Worm (Caenorhabditis elegans) whole organism, L4/young adult: ENCODE data around the gene srx-9.

Experiments used
- W03F9.2 ChIP-seq: fragments of 150-350 bp; optimal IDR thresholded peaks from 2 replicates; lab custom pipeline; 2014; ENCODE audit warnings: missing biosample characterization, missing genetic modification characterization
- dao-5 ChIP-seq: sonication (generic microtip); optimal IDR thresholded peaks from 2 replicates; lab custom pipeline; 2016; ENCODE audit warnings: missing genotype, missing genetic modification characterization, moderate library complexity, missing compliant biosample characterization
- him-1 ChIP-seq: sonication (generic microtip); optimal IDR thresholded peaks from 2 replicates; lab custom pipeline; 2016; ENCODE audit warnings: missing genotype, missing genetic modification reagents, missing genetic modification characterization, missing compliant biosample characterization

DNA sequence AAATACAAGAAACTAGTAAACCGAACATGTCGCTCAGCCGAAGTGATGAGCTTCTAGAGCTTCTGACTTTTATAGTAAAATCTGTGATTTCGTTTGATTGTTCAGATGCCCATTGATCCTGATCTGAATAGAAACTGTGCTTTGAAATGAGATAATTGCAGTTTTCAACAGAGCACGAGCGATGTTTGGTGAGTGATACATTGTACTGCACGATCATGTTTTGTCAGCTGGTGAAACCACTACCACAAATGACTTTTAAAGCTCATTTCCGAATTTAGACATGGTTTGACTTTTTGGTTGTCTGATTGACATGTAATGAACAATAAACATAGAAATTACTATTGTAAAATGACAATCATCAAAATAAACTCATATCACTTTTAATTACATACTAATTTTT, 39.8 kb downstream of the srx-9 start, which contains the start of gene tag-293:
- TF ChIP-seq him-1 (tag; lab: Kevin White, UChicago) = no peak
- TF ChIP-seq W03F9.2 (tag; lab: Kevin White, UChicago) = no peak
- no peak for TF ChIP-seq dao-5 (tag; lab: Kevin White, UChicago)
